In genomic region chr3R:26499136-26499535, dm6 we compare ENCODE assay signal across 3 fruit fly cellular contexts.
A peak's percentile ranks its signal among the peaks of the same experiment; 100 is the strongest.
TF ChIP-seq lines count a peak whose summit lies in the region.

No protein-coding gene starts in this region.

TF ChIP-seq in whole organism, embryonic, 481 proteins besides CTCF, POLR2A, EP300 and RAD21 (continued from another document and continues in another):
- TF ChIP-seq vnd (GFP tag; IDR thresholded peaks at IDR 0.05; lab: Robert Waterston, UW; ENCODE audit: partially characterized antibody), result no peak
- TF ChIP-seq phol (tag; optimal IDR thresholded peaks at IDR 0.05; lab: Kevin White, UChicago), result peak; percentile 24
- no peak for TF ChIP-seq pan (optimal IDR thresholded peaks at IDR 0.05; lab: Kevin White, UChicago)
- TF ChIP-seq pan (GFP tag; optimal IDR thresholded peaks at IDR 0.05 in 1 of 2, IDR thresholded peaks at IDR 0.05 in 1 of 2), result peak in 1 of 2 experiments; percentile 20
- TF ChIP-seq unpg (GFP tag; optimal IDR thresholded peaks at IDR 0.05; lab: Kevin White, UChicago), result peak; percentile 18
- peak; percentile 25 for TF ChIP-seq nom (GFP tag; optimal IDR thresholded peaks at IDR 0.05; lab: Kevin White, UChicago)
- TF ChIP-seq stwl (tag; optimal IDR thresholded peaks at IDR 0.05; lab: Kevin White, UChicago), result no peak
- peak; percentile 15 for TF ChIP-seq CG9817 (tag; optimal IDR thresholded peaks at IDR 0.05; lab: Kevin White, UChicago)
- peak; percentile 4 for TF ChIP-seq Meics (GFP tag; optimal IDR thresholded peaks at IDR 0.05; lab: Kevin White, UChicago)
- TF ChIP-seq nmo (GFP tag; optimal IDR thresholded peaks at IDR 0.05; lab: Kevin White, UChicago), result peak; percentile 8
- TF ChIP-seq ttk (GFP tag; IDR thresholded peaks at IDR 0.05; lab: Robert Waterston, UW), result 0 out of 2 replicates have a peak, but pooled peaks have one; percentile 32
- TF ChIP-seq CG11695 (GFP tag; IDR thresholded peaks at IDR 0.05; lab: Robert Waterston, UW), result no peak
- TF ChIP-seq CG6765 (GFP tag; optimal IDR thresholded peaks at IDR 0.05; lab: Kevin White, UChicago), result no peak
- TF ChIP-seq HLH4C (GFP tag; IDR thresholded peaks at IDR 0.05; lab: Robert Waterston, UW; ENCODE audit: partially characterized antibody), result no peak
- TF ChIP-seq CG8290 (GFP tag; optimal IDR thresholded peaks at IDR 0.05; lab: Kevin White, UChicago), result no peak
- TF ChIP-seq CG8290 (tag; optimal IDR thresholded peaks at IDR 0.05; lab: Kevin White, UChicago), result peak in 1 of 2 experiments; percentile 13
- TF ChIP-seq zfh1 (GFP tag; IDR thresholded peaks at IDR 0.05; lab: Robert Waterston, UW), result 0 out of 3 replicates have a peak, but pooled peaks have one; percentile 38
- no peak for TF ChIP-seq maf-S (GFP tag; optimal IDR thresholded peaks at IDR 0.05; lab: Kevin White, UChicago)
- TF ChIP-seq Ptx1 (GFP tag; IDR thresholded peaks at IDR 0.05; lab: Robert Waterston, UW), result 0 out of 2 replicates have a peak, but pooled peaks have one; percentile 44
- peak; percentile 16 for TF ChIP-seq CG6813 (GFP tag; optimal IDR thresholded peaks at IDR 0.05; lab: Kevin White, UChicago)
- TF ChIP-seq CG17612 (GFP tag; IDR thresholded peaks at IDR 0.05; lab: Robert Waterston, UW), result no peak
- TF ChIP-seq CG31441 (GFP tag; IDR thresholded peaks at IDR 0.05; lab: Robert Waterston, UW), result 0 out of 2 replicates have a peak, but pooled peaks have one; percentile 28
- TF ChIP-seq CG2678 (tag; optimal IDR thresholded peaks at IDR 0.05; lab: Kevin White, UChicago), result peak; percentile 46
- no peak for TF ChIP-seq ssp (GFP tag; IDR thresholded peaks at IDR 0.05; lab: Robert Waterston, UW)
- TF ChIP-seq CG4820 (GFP tag; optimal IDR thresholded peaks at IDR 0.05; lab: Kevin White, UChicago), result peak; percentile 13
- TF ChIP-seq tgo (GFP tag; IDR thresholded peaks at IDR 0.05; lab: Robert Waterston, UW), result 0 out of 3 replicates have a peak, but pooled peaks have one; percentile 20
- no peak for TF ChIP-seq nerfin-1 (tag; optimal IDR thresholded peaks at IDR 0.05; lab: Kevin White, UChicago)
- peak; percentile 23 for TF ChIP-seq fd96Cb (tag; optimal IDR thresholded peaks at IDR 0.05; lab: Kevin White, UChicago)
- TF ChIP-seq CG11696 (GFP tag; IDR thresholded peaks at IDR 0.05; lab: Robert Waterston, UW), result 0 out of 2 replicates have a peak, but pooled peaks have one; percentile 29
- peak; percentile 20 for TF ChIP-seq sens (GFP tag; lab: Kevin White, UChicago)
- peak; percentile 3 for TF ChIP-seq Xbp1 (GFP tag; optimal IDR thresholded peaks at IDR 0.05; lab: Kevin White, UChicago)
- peak; percentile 91 for TF ChIP-seq Ets65A (GFP tag; lab: Kevin White, UChicago)
- TF ChIP-seq lbe (GFP tag; optimal IDR thresholded peaks at IDR 0.05; lab: Kevin White, UChicago), result peak; percentile 36
- TF ChIP-seq h (optimal IDR thresholded peaks at IDR 0.05; lab: Kevin White, UChicago), result no peak
- TF ChIP-seq hkb (optimal IDR thresholded peaks at IDR 0.05; lab: Kevin White, UChicago), result no peak
- peak; percentile 36; the same call in 1 of the 2 replicates for TF ChIP-seq hkb (GFP tag; IDR thresholded peaks at IDR 0.05; lab: Robert Waterston, UW)
- no peak for TF ChIP-seq ro (GFP tag; IDR thresholded peaks at IDR 0.05; lab: Robert Waterston, UW)
- no peak for TF ChIP-seq lmd (GFP tag; IDR thresholded peaks at IDR 0.05; lab: Robert Waterston, UW)
- TF ChIP-seq CG17829 (tag; optimal IDR thresholded peaks at IDR 0.05; lab: Kevin White, UChicago), result peak; percentile 7
- peak; percentile 76 for TF ChIP-seq Med (GFP tag; lab: Kevin White, UChicago)
- peak; percentile 54 for TF ChIP-seq corto (GFP tag; optimal IDR thresholded peaks at IDR 0.05; lab: Kevin White, UChicago)
- TF ChIP-seq lab (GFP tag; optimal IDR thresholded peaks at IDR 0.05; lab: Kevin White, UChicago), result peak; percentile 36
- TF ChIP-seq CG17361 (GFP tag; IDR thresholded peaks at IDR 0.05; lab: Robert Waterston, UW), result no peak

TF ChIP-seq in whole organism, prepupa, 60 proteins besides CTCF, POLR2A, EP300 and RAD21 (continued from another document):
- TF ChIP-seq CG34406 (GFP tag; optimal IDR thresholded peaks at IDR 0.05; lab: Kevin White, UChicago), result peak; percentile 63
- peak; percentile 68 for TF ChIP-seq pdm3 (GFP tag; optimal IDR thresholded peaks at IDR 0.05; lab: Kevin White, UChicago)
- TF ChIP-seq CG9139 (GFP tag; optimal IDR thresholded peaks at IDR 0.05; lab: Kevin White, UChicago), result peak; percentile 52
- TF ChIP-seq Smox (GFP tag; optimal IDR thresholded peaks at IDR 0.05; lab: Kevin White, UChicago), result peak; percentile 72
- no peak for TF ChIP-seq CG4318 (GFP tag; optimal IDR thresholded peaks at IDR 0.05; lab: Kevin White, UChicago)
- TF ChIP-seq spab (GFP tag; optimal IDR thresholded peaks at IDR 0.05; lab: Kevin White, UChicago), result peak; percentile 66
- no peak for TF ChIP-seq Lpt (GFP tag; optimal IDR thresholded peaks at IDR 0.05; lab: Kevin White, UChicago)
- TF ChIP-seq Gug (GFP tag; IDR thresholded peaks at IDR 0.05; lab: Robert Waterston, UW), result peak; percentile 34; the same call in 1 of the 2 replicates
- TF ChIP-seq CG16779 (tag; optimal IDR thresholded peaks at IDR 0.05; lab: Kevin White, UChicago), result peak; percentile 45
- peak; percentile 50 for TF ChIP-seq Sox15 (GFP tag; optimal IDR thresholded peaks at IDR 0.05; lab: Kevin White, UChicago)
- TF ChIP-seq fd59A (GFP tag; optimal IDR thresholded peaks at IDR 0.05; lab: Kevin White, UChicago), result peak; percentile 45
- peak; percentile 77 for TF ChIP-seq Met (GFP tag; optimal IDR thresholded peaks at IDR 0.05; lab: Kevin White, UChicago)
- peak; percentile 70 for TF ChIP-seq CG3032 (tag; optimal IDR thresholded peaks at IDR 0.05; lab: Kevin White, UChicago)
- peak; percentile 75 for TF ChIP-seq topi (GFP tag; optimal IDR thresholded peaks at IDR 0.05; lab: Kevin White, UChicago)
- TF ChIP-seq Sox102F (GFP tag; optimal IDR thresholded peaks at IDR 0.05; lab: Kevin White, UChicago), result peak; percentile 78
- TF ChIP-seq CG1621 (tag; optimal IDR thresholded peaks at IDR 0.05; lab: Kevin White, UChicago), result peak; percentile 63
- peak; percentile 57 for TF ChIP-seq dsx (GFP tag; optimal IDR thresholded peaks at IDR 0.05; lab: Kevin White, UChicago; ENCODE audit: poor library complexity, severe bottlenecking)
- peak; percentile 76 for TF ChIP-seq CG6792 (GFP tag; optimal IDR thresholded peaks at IDR 0.05; lab: Kevin White, UChicago)
- TF ChIP-seq OdsH (GFP tag; optimal IDR thresholded peaks at IDR 0.05; lab: Kevin White, UChicago), result peak; percentile 72
- TF ChIP-seq acj6 (GFP tag; optimal IDR thresholded peaks at IDR 0.05; lab: Kevin White, UChicago), result peak; percentile 76
- TF ChIP-seq dac (GFP tag; optimal IDR thresholded peaks at IDR 0.05; lab: Kevin White, UChicago), result no peak
- TF ChIP-seq Eip78C (GFP tag; lab: Kevin White, UChicago), result peak; percentile 92
- TF ChIP-seq CG15336 (GFP tag; IDR thresholded peaks at IDR 0.05; lab: Robert Waterston, UW), result 0 out of 2 replicates have a peak, but pooled peaks have one; percentile 25
- no peak for TF ChIP-seq CG6276 (GFP tag; optimal IDR thresholded peaks at IDR 0.05; lab: Kevin White, UChicago)
- TF ChIP-seq salr (GFP tag; optimal IDR thresholded peaks at IDR 0.05; lab: Kevin White, UChicago), result peak in 1 of 2 experiments; percentile 40
- peak; percentile 47 for TF ChIP-seq CG32006 (GFP tag; optimal IDR thresholded peaks at IDR 0.05; lab: Kevin White, UChicago)
- peak; percentile 52 for TF ChIP-seq Hr4 (GFP tag; optimal IDR thresholded peaks at IDR 0.05; lab: Kevin White, UChicago)
- peak; percentile 73 for TF ChIP-seq Eip75B (GFP tag; optimal IDR thresholded peaks at IDR 0.05; lab: Kevin White, UChicago)
- TF ChIP-seq CG11762 (GFP tag; optimal IDR thresholded peaks at IDR 0.05; lab: Kevin White, UChicago; ENCODE audit: insufficient read depth), result peak; percentile 55
- peak; percentile 30 for TF ChIP-seq CG8319 (GFP tag; optimal IDR thresholded peaks at IDR 0.05; lab: Kevin White, UChicago)
- TF ChIP-seq fkh (GFP tag; optimal IDR thresholded peaks at IDR 0.05; lab: Kevin White, UChicago), result no peak
- peak; percentile 72 for TF ChIP-seq CG6808 (GFP tag; optimal IDR thresholded peaks at IDR 0.05; lab: Kevin White, UChicago)
- peak; percentile 80 for TF ChIP-seq lz (GFP tag; optimal IDR thresholded peaks at IDR 0.05; lab: Kevin White, UChicago)
- TF ChIP-seq Ets96B (tag; optimal IDR thresholded peaks at IDR 0.05; lab: Kevin White, UChicago), result peak; percentile 75
- TF ChIP-seq CG11294 (GFP tag; IDR thresholded peaks at IDR 0.05; lab: Robert Waterston, UW), result no peak
- no peak for TF ChIP-seq fd85E (GFP tag; optimal IDR thresholded peaks at IDR 0.05; lab: Kevin White, UChicago)

TF ChIP-seq in whole organism, wandering third instar larva, 38 proteins besides CTCF, POLR2A, EP300 and RAD21 (continued from another document):
- TF ChIP-seq Hr83 (GFP tag; optimal IDR thresholded peaks at IDR 0.05; lab: Kevin White, UChicago; ENCODE audit: poor library complexity, severe bottlenecking) (no peak), lola (GFP tag; optimal IDR thresholded peaks at IDR 0.05; lab: Kevin White, UChicago) (no peak), Vsx2 (GFP tag; optimal IDR thresholded peaks at IDR 0.05; lab: Kevin White, UChicago; ENCODE audit: partially characterized antibody) (no peak), dl (GFP tag; optimal IDR thresholded peaks at IDR 0.05; lab: Kevin White, UChicago; ENCODE audit: insufficient read depth in 1 of 2, partially characterized antibody in 2 of 2) (no peak), Hnf4 (GFP tag; optimal IDR thresholded peaks at IDR 0.05; lab: Kevin White, UChicago) (peak; percentile 78), Hr78 (GFP tag; optimal IDR thresholded peaks at IDR 0.05; lab: Kevin White, UChicago) (no peak), Dif (GFP tag; optimal IDR thresholded peaks at IDR 0.05; lab: Kevin White, UChicago; ENCODE audit: partially characterized antibody) (no peak)
